Worm (Caenorhabditis elegans) whole organism, L4 larva: ENCODE measurements around the gene R12C12.10.

Experiments used
- lin-29 ChIP-seq: fragments of 200-800 bp; sonication (Bioruptor generic); IDR thresholded peaks from 2 replicates; pipeline ENCODE4 v1.3.6; 2022; ENCODE audit warnings: missing genetic modification reagents, missing genetic modification characterization, missing compliant biosample characterization
- snpc-4 ChIP-seq: fragments of 150-350 bp; optimal IDR thresholded peaks from 2 replicates; lab custom pipeline; 2014; ENCODE audit warnings: missing biosample characterization, missing genetic modification characterization

DNA sequence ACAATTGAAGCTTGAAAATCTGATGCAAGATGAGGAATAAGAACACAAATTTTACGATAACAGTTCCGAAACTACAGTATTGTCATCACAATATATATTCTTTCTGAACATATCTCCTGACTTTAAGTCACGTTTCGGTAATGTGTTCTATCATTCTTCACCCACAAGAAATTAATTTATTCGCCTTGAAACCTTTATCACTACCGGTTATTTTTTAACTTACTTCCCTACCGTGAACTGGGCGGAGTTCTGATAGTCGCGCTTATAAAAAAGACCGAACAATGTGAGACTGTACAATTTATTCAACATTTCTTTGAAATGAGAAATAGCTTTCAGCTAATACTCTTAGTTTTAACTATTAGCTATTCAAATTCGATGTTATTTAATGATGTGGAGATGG lies 32.5 kb downstream of the R12C12.10 start, which contains the start of gene ins-20:
- TF ChIP-seq snpc-4 (tag; lab: Kevin White, UChicago): no peak
- TF ChIP-seq lin-29 (GFP tag; lab: Robert Waterston, UW): no peak
